Worm (Caenorhabditis elegans) whole organism, L3 larva: ENCODE results near the gene R151.8.
A peak's percentile ranks its signal among the peaks of the same experiment; 100 is the strongest.

Source experiments
- R02D3.7 ChIP-seq: fragments of 150-350 bp; optimal IDR thresholded peaks from 2 replicates; lab custom pipeline; 2014; ENCODE audit warnings: missing biosample characterization, missing genetic modification characterization
- ZK546.5 ChIP-seq: sonication (generic microtip); optimal IDR thresholded peaks from 2 replicates; lab custom pipeline; 2017; ENCODE audit warnings: missing biosample characterization, missing genetic modification characterization
- aly-2 ChIP-seq: fragments of 150-350 bp; optimal IDR thresholded peaks from 2 replicates; lab custom pipeline; 2014; ENCODE audit warnings: missing biosample characterization, missing genetic modification characterization
- ama-1 ChIP-seq: fragments of 150-350 bp; optimal IDR thresholded peaks from 2 replicates; lab custom pipeline; 2018
- ceh-16 ChIP-seq: sonication (generic microtip); optimal IDR thresholded peaks from 2 replicates; lab custom pipeline; 2017; ENCODE audit warnings: missing biosample characterization, missing genetic modification characterization
- ceh-28 ChIP-seq: fragments of 150-350 bp; optimal IDR thresholded peaks from 2 replicates; lab custom pipeline; 2014; ENCODE audit warnings: missing biosample characterization, missing genetic modification reagents, missing genetic modification characterization
- ceh-82 ChIP-seq: fragments of 150-350 bp; optimal IDR thresholded peaks from 2 replicates; lab custom pipeline; 2014; ENCODE audit warnings: missing biosample characterization, missing genetic modification characterization
- ceh-9 ChIP-seq: sonication (generic microtip); optimal IDR thresholded peaks from 2 replicates; lab custom pipeline; 2018; ENCODE audit warnings: missing biosample characterization, missing genetic modification characterization
- daf-12 ChIP-seq: fragments of 150-350 bp; optimal IDR thresholded peaks from 2 replicates; lab custom pipeline; 2014; ENCODE audit warnings: missing biosample characterization, missing genetic modification reagents, missing genetic modification characterization
- egl-27 ChIP-seq: sonication (generic microtip); optimal IDR thresholded peaks from 4 replicates; lab custom pipeline; 2017; ENCODE audit warnings: missing biosample characterization, missing genetic modification reagents, missing genetic modification characterization
- egl-5 ChIP-seq: fragments of 150-350 bp; optimal IDR thresholded peaks from 2 replicates; lab custom pipeline; 2017; ENCODE audit warnings: missing biosample characterization, missing genetic modification reagents, missing genetic modification characterization, inconsistent platforms
- elt-1 ChIP-seq: fragments of 150-350 bp; optimal IDR thresholded peaks from 2 replicates; lab custom pipeline; 2014; ENCODE audit warnings: missing biosample characterization, missing genetic modification characterization
- elt-2 ChIP-seq: sonication (generic microtip); optimal IDR thresholded peaks from 2 replicates; lab custom pipeline; 2016; ENCODE audit warnings: missing genetic modification reagents, mild to moderate bottlenecking, missing genetic modification characterization, missing compliant biosample characterization
- elt-3 ChIP-seq, 3 experiments: fragments of 150-350 bp in 1 of 3; sonication (generic microtip) in 2 of 3; optimal IDR thresholded peaks; 2 replicates in 2 of 3; 4 replicates in 1 of 3; lab custom pipeline; 2014 to 2017; ENCODE audit warnings: missing biosample characterization in 3 of 3, missing genetic modification characterization in 3 of 3
- eor-1 ChIP-seq, 2 experiments: fragments of 150-350 bp; optimal IDR thresholded peaks; 2 replicates each; lab custom pipeline; 2014 to 2018; ENCODE audit warnings: missing biosample characterization in 2 of 2, missing genetic modification characterization in 2 of 2
- fkh-10 ChIP-seq: sonication (generic microtip); optimal IDR thresholded peaks from 2 replicates; lab custom pipeline; 2017; ENCODE audit warnings: missing biosample characterization, missing genetic modification reagents, missing genetic modification characterization
- fkh-2 ChIP-seq: fragments of 150-350 bp; optimal IDR thresholded peaks from 2 replicates; lab custom pipeline; 2014; ENCODE audit warnings: missing biosample characterization, missing genetic modification reagents, missing genetic modification characterization
- fos-1 ChIP-seq: fragments of 150-350 bp; optimal IDR thresholded peaks from 2 replicates; lab custom pipeline; 2014; ENCODE audit warnings: missing biosample characterization, missing genetic modification characterization
- hmg-11 ChIP-seq: sonication (generic microtip); optimal IDR thresholded peaks from 2 replicates; lab custom pipeline; 2016; ENCODE audit warnings: missing genetic modification characterization, missing compliant biosample characterization
- jun-1 ChIP-seq: fragments of 150-350 bp; optimal IDR thresholded peaks from 2 replicates; lab custom pipeline; 2014; ENCODE audit warnings: missing biosample characterization, missing genetic modification reagents, missing genetic modification characterization
- lin-15B ChIP-seq: fragments of 150-350 bp; optimal IDR thresholded peaks from 2 replicates; lab custom pipeline; 2014; ENCODE audit warnings: missing biosample characterization, missing genetic modification characterization
- lin-39 ChIP-seq: fragments of 150-350 bp; optimal IDR thresholded peaks from 2 replicates; lab custom pipeline; 2018; ENCODE audit warnings: missing biosample characterization, missing genetic modification reagents, missing genetic modification characterization
- lsy-12 ChIP-seq: sonication (generic microtip); optimal IDR thresholded peaks from 2 replicates; lab custom pipeline; 2016; ENCODE audit warnings: mild to moderate bottlenecking, missing genetic modification characterization, missing compliant biosample characterization
- mdl-1 ChIP-seq: fragments of 150-350 bp; optimal IDR thresholded peaks from 2 replicates; lab custom pipeline; 2014; ENCODE audit warnings: missing biosample characterization, missing genetic modification characterization
- mml-1 ChIP-seq: fragments of 150-350 bp; sonication (generic microtip); optimal IDR thresholded peaks from 3 replicates; lab custom pipeline; 2014; ENCODE audit warnings: missing biosample characterization, missing genetic modification characterization
- nfya-1 ChIP-seq: sonication (generic microtip); optimal IDR thresholded peaks from 2 replicates; lab custom pipeline; 2017; ENCODE audit warnings: missing genetic modification characterization, mild to moderate bottlenecking, missing compliant biosample characterization, antibody characterized with exemption, moderate library complexity; ENCODE audit not compliant: insufficient read depth
- nhr-11 ChIP-seq: fragments of 150-350 bp; optimal IDR thresholded peaks from 2 replicates; lab custom pipeline; 2014; ENCODE audit warnings: missing biosample characterization, missing genetic modification characterization
- nhr-12 ChIP-seq: fragments of 150-350 bp; optimal IDR thresholded peaks from 2 replicates; lab custom pipeline; 2014; ENCODE audit warnings: missing biosample characterization, missing genetic modification characterization
- nhr-23 ChIP-seq: fragments of 150-350 bp; optimal IDR thresholded peaks from 2 replicates; lab custom pipeline; 2014; ENCODE audit warnings: missing biosample characterization, missing genetic modification reagents, missing genetic modification characterization
- nhr-237 ChIP-seq: fragments of 150-350 bp; optimal IDR thresholded peaks from 2 replicates; lab custom pipeline; 2014; ENCODE audit warnings: missing biosample characterization, missing genetic modification characterization
- nhr-25 ChIP-seq: sonication (generic microtip); optimal IDR thresholded peaks from 2 replicates; lab custom pipeline; 2017; ENCODE audit warnings: missing biosample characterization, missing genetic modification characterization
- nhr-28 ChIP-seq: fragments of 150-350 bp; optimal IDR thresholded peaks from 2 replicates; lab custom pipeline; 2014; ENCODE audit warnings: missing biosample characterization, missing genetic modification characterization
- nhr-43 ChIP-seq: sonication (generic microtip); optimal IDR thresholded peaks from 2 replicates; lab custom pipeline; 2016; ENCODE audit warnings: mild to moderate bottlenecking, missing genetic modification characterization, missing compliant biosample characterization; ENCODE audit not compliant: poor library complexity, severe bottlenecking
- nhr-67 ChIP-seq: fragments of 150-350 bp; optimal IDR thresholded peaks from 2 replicates; lab custom pipeline; 2014; ENCODE audit warnings: missing biosample characterization, missing genetic modification characterization
- nhr-76 ChIP-seq: fragments of 150-350 bp; sonication (generic microtip); optimal IDR thresholded peaks from 5 replicates; lab custom pipeline; 2014; ENCODE audit warnings: missing biosample characterization, missing genetic modification characterization
- nhr-77 ChIP-seq: fragments of 150-350 bp; optimal IDR thresholded peaks from 2 replicates; lab custom pipeline; 2014; ENCODE audit warnings: missing biosample characterization, missing genetic modification characterization
- pha-4 ChIP-seq: fragments of 150-350 bp; optimal IDR thresholded peaks from 2 replicates; lab custom pipeline; 2014; ENCODE audit warnings: missing biosample characterization, missing genetic modification reagents, missing genetic modification characterization
- pqm-1 ChIP-seq: fragments of 150-350 bp; optimal IDR thresholded peaks from 2 replicates; lab custom pipeline; 2017; ENCODE audit warnings: missing biosample characterization, missing genetic modification characterization, inconsistent platforms
- sea-2 ChIP-seq: fragments of 150-350 bp; sonication (generic microtip); optimal IDR thresholded peaks from 4 replicates; lab custom pipeline; 2014; ENCODE audit warnings: missing biosample characterization, missing genetic modification reagents, missing genetic modification characterization
- skn-1 ChIP-seq: fragments of 150-350 bp; optimal IDR thresholded peaks from 2 replicates; lab custom pipeline; 2014; ENCODE audit warnings: missing biosample characterization, missing genetic modification characterization
- snpc-4 ChIP-seq: fragments of 150-350 bp; optimal IDR thresholded peaks from 2 replicates; lab custom pipeline; 2014; ENCODE audit warnings: missing biosample characterization, missing genetic modification characterization
- tbx-2 ChIP-seq: sonication (generic microtip); optimal IDR thresholded peaks from 2 replicates; lab custom pipeline; 2016; ENCODE audit warnings: mild to moderate bottlenecking, missing genetic modification characterization, missing compliant biosample characterization
- unc-39 ChIP-seq: sonication (generic microtip); optimal IDR thresholded peaks from 4 replicates; lab custom pipeline; 2017; ENCODE audit warnings: missing biosample characterization, missing genetic modification characterization
- unc-62 ChIP-seq: fragments of 150-350 bp; sonication (generic microtip); optimal IDR thresholded peaks from 4 replicates; lab custom pipeline; 2014; ENCODE audit warnings: missing biosample characterization, missing genetic modification reagents, missing genetic modification characterization
- zag-1 ChIP-seq: fragments of 150-350 bp; optimal IDR thresholded peaks from 2 replicates; lab custom pipeline; 2014; ENCODE audit warnings: missing biosample characterization, missing genetic modification characterization
- ztf-11 ChIP-seq: fragments of 150-350 bp; optimal IDR thresholded peaks from 2 replicates; lab custom pipeline; 2014; ENCODE audit warnings: missing biosample characterization, missing genetic modification characterization
- ztf-4 ChIP-seq: fragments of 150-350 bp; optimal IDR thresholded peaks from 2 replicates; lab custom pipeline; 2014; ENCODE audit warnings: missing biosample characterization, missing genetic modification characterization

The R151.8 gene

ce11 chrIII:7239416-7239815 is 9.8 kb upstream of the R151.8 start:
- TF ChIP-seq sea-2 (GFP tag; lab: Kevin White, UChicago), result no peak
- no peak for TF ChIP-seq lin-39
- no peak for TF ChIP-seq snpc-4
- no peak for TF ChIP-seq unc-39 (tag; lab: Kevin White, UChicago)
- TF ChIP-seq fkh-2, result no peak
- TF ChIP-seq mdl-1, result no peak
- TF ChIP-seq ztf-11 (tag; lab: Kevin White, UChicago), result no peak
- TF ChIP-seq nhr-25, result no peak
- no peak for TF ChIP-seq hmg-11 (tag; lab: Kevin White, UChicago)
- TF ChIP-seq lsy-12 (tag; lab: Kevin White, UChicago), result no peak
- TF ChIP-seq pqm-1, result no peak
- no peak for TF ChIP-seq ztf-4
- no peak for TF ChIP-seq nhr-76 (tag; lab: Kevin White, UChicago)
- TF ChIP-seq ceh-9, result no peak
- TF ChIP-seq zag-1 (tag; lab: Kevin White, UChicago), result no peak

DNA sequence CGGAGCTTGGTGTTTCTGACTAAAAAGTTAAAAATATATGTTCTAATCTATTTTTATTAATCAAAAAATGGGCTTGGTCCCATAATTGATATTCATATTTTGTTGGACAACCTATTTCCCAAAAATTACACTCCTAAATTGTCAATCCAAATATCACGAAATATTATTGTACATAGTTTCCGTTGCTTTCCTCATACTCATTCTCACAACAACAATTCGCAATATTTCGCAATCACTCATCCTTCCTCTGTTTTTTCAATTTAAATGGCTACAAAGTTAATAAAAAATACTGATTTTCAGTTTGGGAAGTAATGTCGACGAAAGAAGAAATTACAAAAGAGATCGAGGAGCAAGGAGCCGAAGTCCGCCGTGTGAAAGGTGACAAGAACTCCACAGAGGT is 9.1 kb upstream of the R151.8 start, which contains the start of gene pars-1:
pars-1 (plus strand) TSS at position 301 of the 400 bp plus-strand sequence.
- TF ChIP-seq ztf-4 (no peak), daf-12 (no peak), fkh-10 (GFP tag; lab: Kevin White, UChicago) (no peak), aly-2 (no peak)

ce11 chrIII:7234148-7234547 is 4.6 kb upstream of the R151.8 start, which contains the start of gene ndus-8:
Gene ndus-8 (minus strand): TSS chrIII:7234202.
- TF ChIP-seq ceh-16 (no peak), nhr-28 (tag; lab: Kevin White, UChicago) (no peak), zag-1 (tag; lab: Kevin White, UChicago) (no peak), sea-2 (GFP tag; lab: Kevin White, UChicago) (no peak), fkh-10 (GFP tag; lab: Kevin White, UChicago) (no peak), pha-4 (peak; percentile 88), snpc-4 (peak; percentile 90), lin-39 (peak; percentile 24), unc-62 (GFP tag; lab: Kevin White, UChicago) (no peak), elt-3 (tag; optimal IDR thresholded peaks at IDR 0.05; lab: Kevin White, UChicago) (no peak), nfya-1 (peak; percentile 52), nhr-76 (tag; lab: Kevin White, UChicago) (no peak), elt-1 (tag; lab: Kevin White, UChicago) (no peak), aly-2 (no peak), tbx-2 (tag; lab: Kevin White, UChicago) (no peak), ztf-4 (no peak), nhr-23 (tag; lab: Kevin White, UChicago) (peak; percentile 89), lsy-12 (tag; lab: Kevin White, UChicago) (peak; percentile 30), nhr-67 (tag; lab: Kevin White, UChicago) (no peak), nhr-12 (tag; lab: Kevin White, UChicago) (no peak), nhr-11 (tag; lab: Kevin White, UChicago) (no peak), ama-1 (no peak), nhr-77 (no peak), pqm-1 (no peak), daf-12 (no peak), nhr-25 (peak; percentile 44), jun-1 (tag; lab: Kevin White, UChicago) (peak; percentile 25), hmg-11 (tag; lab: Kevin White, UChicago) (peak; percentile 45), egl-5 (tag; lab: Kevin White, UChicago) (peak; percentile 5), ceh-9 (no peak), skn-1 (tag; lab: Kevin White, UChicago) (no peak), elt-2 (tag; lab: Kevin White, UChicago) (peak; percentile 32), ZK546.5 (no peak), fkh-2 (no peak), mdl-1 (no peak), ceh-28 (peak; percentile 7), nhr-237 (no peak), lin-15B (tag; lab: Kevin White, UChicago) (peak; percentile 64), ceh-82 (no peak), ztf-11 (tag; lab: Kevin White, UChicago) (no peak), mml-1 (no peak), egl-27 (tag; lab: Kevin White, UChicago) (no peak), nhr-43 (tag; lab: Kevin White, UChicago) (peak; percentile 44), fos-1 (tag; lab: Kevin White, UChicago) (no peak), eor-1 (tag; optimal IDR thresholded peaks at IDR 0.05; lab: Kevin White, UChicago) (no peak), R02D3.7 (no peak), unc-39 (tag; lab: Kevin White, UChicago) (no peak)
